Fruit fly (Drosophila melanogaster) whole organism, prepupa: ENCODE measurements around the gene CG34268.

Experiments used
- Blimp-1 ChIP-seq: fragments of 200-800 bp; sonication (Bioruptor generic); optimal IDR thresholded peaks from 3 replicates; lab custom pipeline; 2017; ENCODE audit warnings: missing biosample characterization, missing genetic modification characterization, mild to moderate bottlenecking, moderate library complexity, missing genetic modification reagents
- CG11294 ChIP-seq: fragments of 200-800 bp; sonication (Bioruptor generic); IDR thresholded peaks from 2 replicates; pipeline ENCODE4 v1.3.6; 2022; ENCODE audit warnings: missing biosample characterization, missing genetic modification characterization
- CG15336 ChIP-seq: fragments of 200-800 bp; sonication (Bioruptor generic); IDR thresholded peaks from 2 replicates; pipeline ENCODE4 v1.3.6; 2022; ENCODE audit warnings: missing biosample characterization, missing genetic modification characterization
- CG31627 ChIP-seq: fragments of 200-800 bp; sonication (Bioruptor generic); optimal IDR thresholded peaks from 3 replicates; lab custom pipeline; 2016; ENCODE audit warnings: missing biosample characterization, missing genetic modification characterization
- CG32006 ChIP-seq: fragments of 200-800 bp; sonication (Bioruptor generic); optimal IDR thresholded peaks from 3 replicates; lab custom pipeline; 2017; ENCODE audit warnings: missing biosample characterization, mild to moderate bottlenecking, missing genetic modification characterization
- CG34406 ChIP-seq: fragments of 200-800 bp; sonication (Bioruptor generic); optimal IDR thresholded peaks from 3 replicates; lab custom pipeline; 2016; ENCODE audit warnings: missing biosample characterization, missing genetic modification characterization
- CG3919 ChIP-seq: fragments of 200-800 bp; sonication (Bioruptor generic); optimal IDR thresholded peaks from 3 replicates; lab custom pipeline; 2016; ENCODE audit warnings: missing biosample characterization, missing genetic modification characterization
- CG4318 ChIP-seq: fragments of 200-800 bp; sonication (Bioruptor generic); optimal IDR thresholded peaks from 3 replicates; lab custom pipeline; 2017; ENCODE audit warnings: missing biosample characterization, mild to moderate bottlenecking, missing genetic modification characterization
- CG6163 ChIP-seq: fragments of 200-800 bp; sonication (Bioruptor generic); IDR thresholded peaks from 3 replicates; pipeline ENCODE4 v1.3.6; 2022; ENCODE audit warnings: missing biosample characterization, missing genetic modification characterization
- CG6276 ChIP-seq: fragments of 200-800 bp; sonication (Bioruptor generic); optimal IDR thresholded peaks from 2 replicates; lab custom pipeline; 2017; ENCODE audit warnings: missing biosample characterization, mild to moderate bottlenecking, missing genetic modification characterization
- CG6808 ChIP-seq: fragments of 200-800 bp; sonication (Bioruptor generic); optimal IDR thresholded peaks from 3 replicates; lab custom pipeline; 2017; ENCODE audit warnings: missing biosample characterization, missing genetic modification characterization, mild to moderate bottlenecking, moderate library complexity, missing genetic modification reagents
- CG6854 ChIP-seq: fragments of 200-800 bp; sonication (Bioruptor generic); optimal IDR thresholded peaks from 2 replicates; lab custom pipeline; 2017; ENCODE audit warnings: missing biosample characterization, mild to moderate bottlenecking, missing genetic modification characterization
- CG7368 ChIP-seq: fragments of 200-800 bp; sonication (Bioruptor generic); optimal IDR thresholded peaks from 3 replicates; lab custom pipeline; 2016; ENCODE audit warnings: missing biosample characterization, missing genetic modification characterization
- CG9139 ChIP-seq: fragments of 200-800 bp; sonication (Bioruptor generic); optimal IDR thresholded peaks from 3 replicates; lab custom pipeline; 2017; ENCODE audit warnings: missing biosample characterization, mild to moderate bottlenecking, missing genetic modification characterization
- Eip75B ChIP-seq: fragments of 200-800 bp; sonication (Bioruptor generic); optimal IDR thresholded peaks from 3 replicates; lab custom pipeline; 2016; ENCODE audit warnings: missing biosample characterization, missing genetic modification characterization
- Eip78C ChIP-seq: fragments of 200-800 bp; sonication (Bioruptor generic); peaks from one replicate; lab custom pipeline; 2016; ENCODE audit warnings: missing biosample characterization, missing genetic modification characterization
- Eip93F ChIP-seq: fragments of 200-800 bp; sonication (Bioruptor generic); optimal IDR thresholded peaks from 2 replicates; lab custom pipeline; 2016; ENCODE audit warnings: missing biosample characterization, mild to moderate bottlenecking, missing genetic modification characterization
- Ets21C ChIP-seq: fragments of 200-800 bp; sonication (Bioruptor generic); optimal IDR thresholded peaks from 3 replicates; lab custom pipeline; 2016; ENCODE audit warnings: missing biosample characterization, missing genetic modification characterization
- Gug ChIP-seq: fragments of 200-800 bp; sonication (Bioruptor generic); IDR thresholded peaks from 2 replicates; pipeline ENCODE4 v1.3.6; 2022; ENCODE audit warnings: missing biosample characterization, missing genetic modification characterization
- Hr38 ChIP-seq: sonication (Bioruptor generic); optimal IDR thresholded peaks from 2 replicates; lab custom pipeline; 2016; ENCODE audit warnings: missing biosample characterization, missing genetic modification characterization
- Hr4 ChIP-seq: fragments of 200-800 bp; sonication (Bioruptor generic); optimal IDR thresholded peaks from 3 replicates; lab custom pipeline; 2016; ENCODE audit warnings: missing biosample characterization, missing genetic modification characterization
- Lpt ChIP-seq: fragments of 200-800 bp; sonication (Bioruptor generic); optimal IDR thresholded peaks from 3 replicates; lab custom pipeline; 2016; ENCODE audit warnings: missing biosample characterization, missing genetic modification characterization
- Met ChIP-seq: fragments of 200-800 bp; sonication (Bioruptor generic); optimal IDR thresholded peaks from 3 replicates; lab custom pipeline; 2016; ENCODE audit warnings: missing biosample characterization, missing genetic modification characterization
- OdsH ChIP-seq: fragments of 200-800 bp; sonication (Bioruptor generic); optimal IDR thresholded peaks from 3 replicates; lab custom pipeline; 2016; ENCODE audit warnings: missing biosample characterization, missing genetic modification characterization
- Sox102F ChIP-seq: fragments of 200-800 bp; sonication (Bioruptor generic); optimal IDR thresholded peaks from 2 replicates; lab custom pipeline; 2016; ENCODE audit warnings: missing biosample characterization, mild to moderate bottlenecking, missing genetic modification characterization
- achi ChIP-seq: fragments of 200-800 bp; sonication (Bioruptor generic); optimal IDR thresholded peaks from 3 replicates; lab custom pipeline; 2016; ENCODE audit warnings: missing biosample characterization, missing genetic modification characterization
- acj6 ChIP-seq: fragments of 200-800 bp; sonication (Bioruptor generic); optimal IDR thresholded peaks from 3 replicates; lab custom pipeline; 2016; ENCODE audit warnings: missing biosample characterization, missing genetic modification characterization
- cyc ChIP-seq: fragments of 200-800 bp; sonication (Bioruptor generic); optimal IDR thresholded peaks from 3 replicates; lab custom pipeline; 2016; ENCODE audit warnings: missing biosample characterization, missing genetic modification characterization
- eg ChIP-seq: fragments of 200-800 bp; sonication (Bioruptor generic); IDR thresholded peaks from 3 replicates; pipeline ENCODE4 v1.3.6; 2022; ENCODE audit warnings: missing biosample characterization, missing genetic modification characterization
- esn ChIP-seq: fragments of 200-800 bp; sonication (Bioruptor generic); optimal IDR thresholded peaks from 2 replicates; lab custom pipeline; 2016; ENCODE audit warnings: missing biosample characterization, mild to moderate bottlenecking, missing genetic modification characterization, moderate library complexity
- fd85E ChIP-seq: fragments of 200-800 bp; sonication (Bioruptor generic); optimal IDR thresholded peaks from 3 replicates; lab custom pipeline; 2016; ENCODE audit warnings: missing biosample characterization, missing genetic modification characterization
- lz ChIP-seq: fragments of 200-800 bp; sonication (Bioruptor generic); optimal IDR thresholded peaks from 3 replicates; lab custom pipeline; 2016; ENCODE audit warnings: missing biosample characterization, missing genetic modification characterization
- pdm3 ChIP-seq: fragments of 200-800 bp; sonication (Bioruptor generic); optimal IDR thresholded peaks from 3 replicates; lab custom pipeline; 2016; ENCODE audit warnings: missing biosample characterization, missing genetic modification characterization
- salr ChIP-seq, 2 experiments: fragments of 200-800 bp; sonication (Bioruptor generic); optimal IDR thresholded peaks; 3 replicates each; lab custom pipeline; 2016 to 2018; ENCODE audit warnings: missing biosample characterization in 2 of 2, missing genetic modification characterization in 2 of 2, mild to moderate bottlenecking in 1 of 2
- spab ChIP-seq: fragments of 200-800 bp; sonication (Bioruptor generic); optimal IDR thresholded peaks from 2 replicates; lab custom pipeline; 2017; ENCODE audit warnings: missing biosample characterization, mild to moderate bottlenecking, missing genetic modification characterization, missing genetic modification reagents
- ss ChIP-seq, 2 experiments: fragments of 200-800 bp; sonication (Bioruptor generic); optimal IDR thresholded peaks; 2 replicates in 1 of 2; 3 replicates in 1 of 2; lab custom pipeline; 2017 to 2018; ENCODE audit warnings: mild to moderate bottlenecking in 2 of 2, missing biosample characterization in 2 of 2, missing genetic modification characterization in 2 of 2, moderate library complexity in 1 of 2
- svp ChIP-seq: fragments of 200-800 bp; sonication (Bioruptor generic); peaks from one replicate; lab custom pipeline; 2016; ENCODE audit warnings: missing biosample characterization, missing genetic modification characterization
- topi ChIP-seq: fragments of 200-800 bp; sonication (Bioruptor generic); optimal IDR thresholded peaks from 3 replicates; lab custom pipeline; 2016; ENCODE audit warnings: missing biosample characterization, missing genetic modification characterization
- vri ChIP-seq: fragments of 200-800 bp; sonication (Bioruptor generic); optimal IDR thresholded peaks from 3 replicates; lab custom pipeline; 2016; ENCODE audit warnings: missing biosample characterization, mild to moderate bottlenecking, missing genetic modification characterization

The CG34268 gene

dm6 chr3L:520465-521216 lies 19.9 kb downstream of the CG34268 start (continued):
- TF ChIP-seq CG7368 (GFP tag; lab: Kevin White, UChicago): no peak
- TF ChIP-seq acj6: no peak
- TF ChIP-seq OdsH (GFP tag; lab: Kevin White, UChicago): peak; percentile 3
- TF ChIP-seq CG6808: no peak
- no peak for TF ChIP-seq salr (GFP tag; optimal IDR thresholded peaks at IDR 0.05; lab: Kevin White, UChicago)
- TF ChIP-seq CG32006: peak; percentile 32
- peak; percentile 31 for TF ChIP-seq esn (GFP tag; lab: Kevin White, UChicago)
- no peak for TF ChIP-seq Met (GFP tag; lab: Kevin White, UChicago)
- TF ChIP-seq CG9139 (GFP tag; lab: Kevin White, UChicago): no peak

DNA sequence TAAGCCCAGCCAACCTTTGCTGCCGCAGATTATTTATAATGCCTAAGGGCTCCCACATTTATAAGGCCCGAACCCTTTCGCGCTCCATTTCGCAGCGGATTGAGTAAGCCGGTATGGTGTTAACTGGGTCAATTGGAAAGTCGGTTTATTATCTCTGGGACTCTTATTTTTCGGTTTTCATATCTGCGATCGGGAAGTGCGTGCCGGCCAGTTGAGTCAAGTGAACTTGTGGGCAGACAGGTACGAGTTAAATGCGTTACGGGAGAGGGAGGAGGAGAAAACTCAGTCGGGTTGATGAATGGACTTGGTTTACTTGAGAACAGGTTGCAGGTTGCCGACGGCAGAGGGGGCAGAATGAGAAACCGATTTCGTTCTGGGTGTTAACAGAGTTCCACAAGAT lies 23.5 kb downstream of the CG34268 start:
- TF ChIP-seq CG6276 (GFP tag; lab: Kevin White, UChicago) (no peak), CG6808 (no peak), Eip78C (GFP tag; lab: Kevin White, UChicago) (peak; percentile 21), Blimp-1 (GFP tag; lab: Kevin White, UChicago) (peak; percentile 68), ss (GFP tag; optimal IDR thresholded peaks at IDR 0.05; lab: Kevin White, UChicago) (peak in 1 of 2 experiments; percentile 12), CG7368 (GFP tag; lab: Kevin White, UChicago) (no peak)

DNA sequence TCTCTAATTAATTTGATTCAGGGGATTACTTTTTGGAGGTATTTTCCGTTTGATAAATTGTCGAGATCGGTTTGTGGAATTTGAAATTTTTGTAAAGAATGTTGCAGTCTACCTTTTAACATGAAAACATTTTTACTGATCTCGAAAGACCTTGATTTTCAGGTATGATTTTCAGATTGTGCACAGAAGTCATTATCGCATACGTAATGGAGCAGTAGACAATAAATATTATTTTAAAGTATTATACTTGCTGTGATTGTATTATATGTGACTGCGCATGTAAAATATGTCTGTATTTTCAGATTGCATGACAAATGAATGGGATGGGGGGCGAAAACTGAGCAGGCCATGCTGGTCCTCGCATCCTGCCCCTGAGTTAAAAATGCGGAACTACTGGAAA lies 27.3 kb downstream of the CG34268 start, which contains the start of gene CG34269:
TSS of gene CG34269 (plus strand) at position 301 of the 400 bp plus-strand sequence.
- TF ChIP-seq acj6: no peak
- TF ChIP-seq Eip93F (GFP tag; lab: Kevin White, UChicago): no peak
- no peak for TF ChIP-seq lz (GFP tag; lab: Kevin White, UChicago)
- no peak for TF ChIP-seq vri
- no peak for TF ChIP-seq Ets21C
- TF ChIP-seq esn (GFP tag; lab: Kevin White, UChicago): no peak
- TF ChIP-seq Hr4 (GFP tag; lab: Kevin White, UChicago): no peak

DNA sequence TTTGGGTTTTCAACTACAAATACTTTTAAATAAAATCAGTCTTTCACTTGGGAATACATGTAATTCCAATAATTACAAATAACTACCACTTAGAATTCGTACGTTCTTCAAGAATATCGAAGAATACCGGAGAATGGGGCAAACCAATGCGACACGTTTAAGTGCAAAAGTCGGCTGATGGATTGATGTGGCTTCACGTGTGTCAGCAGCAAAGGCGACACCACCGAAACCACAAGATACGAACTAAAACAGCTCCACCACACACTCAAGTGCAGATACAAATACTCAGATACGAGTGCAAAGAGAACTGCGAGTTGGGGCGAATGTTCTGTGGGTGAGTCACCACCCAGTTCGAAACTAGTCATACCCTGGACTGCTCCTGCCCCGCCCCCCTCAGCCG lies 30.0 kb downstream of the CG34268 start:
- TF ChIP-seq CG7368 (GFP tag; lab: Kevin White, UChicago) (no peak), Eip93F (GFP tag; lab: Kevin White, UChicago) (no peak), achi (GFP tag; lab: Kevin White, UChicago) (no peak), CG31627 (GFP tag; lab: Kevin White, UChicago) (no peak), Hr38 (no peak), CG11294 (GFP tag; lab: Robert Waterston, UW) (no peak), CG6808 (no peak), CG6163 (GFP tag; lab: Robert Waterston, UW) (no peak), esn (GFP tag; lab: Kevin White, UChicago) (no peak)

- TF ChIP-seq ss (GFP tag; optimal IDR thresholded peaks at IDR 0.05; lab: Kevin White, UChicago) (peak; percentile 89 to 91), eg (GFP tag; lab: Robert Waterston, UW) (no peak), Met (GFP tag; lab: Kevin White, UChicago) (peak; percentile 27), CG6854 (GFP tag; lab: Kevin White, UChicago) (peak; percentile 80), CG32006 (peak; percentile 75), CG9139 (GFP tag; lab: Kevin White, UChicago) (peak; percentile 81), CG4318 (GFP tag; lab: Kevin White, UChicago) (peak; percentile 12), fd85E (GFP tag; lab: Kevin White, UChicago) (no peak), spab (peak; percentile 73), CG3919 (GFP tag; lab: Kevin White, UChicago) (peak; percentile 67), CG6163 (GFP tag; lab: Robert Waterston, UW) (peak; percentile 84), Eip75B (GFP tag; lab: Kevin White, UChicago) (peak; percentile 37), Ets21C (no peak), topi (GFP tag; lab: Kevin White, UChicago) (peak; percentile 34), achi (GFP tag; lab: Kevin White, UChicago) (peak; percentile 76), pdm3 (GFP tag; lab: Kevin White, UChicago) (peak; percentile 19), CG7368 (GFP tag; lab: Kevin White, UChicago) (peak; percentile 34), svp (peak; percentile 70), Hr4 (GFP tag; lab: Kevin White, UChicago) (peak; percentile 7), cyc (GFP tag; lab: Kevin White, UChicago) (peak; percentile 12), esn (GFP tag; lab: Kevin White, UChicago) (peak; percentile 47), Eip93F (GFP tag; lab: Kevin White, UChicago) (no peak), CG34406 (peak; percentile 79), Gug (no peak), CG15336 (GFP tag; lab: Robert Waterston, UW) (peak; percentile 78), Lpt (GFP tag; lab: Kevin White, UChicago) (no peak), lz (GFP tag; lab: Kevin White, UChicago) (peak; percentile 24), CG6808 (peak; percentile 88), Sox102F (peak; percentile 11)
Measured at dm6 chr3L:531280-531853, 30.6 kb downstream of the CG34268 start.
